Fruit fly (Drosophila melanogaster) whole organism, pupa: ENCODE results near the gene CG11151.

Experiments used
- CG15710 ChIP-seq: fragments of 200-800 bp; sonication (Bioruptor generic); optimal IDR thresholded peaks from 2 replicates; lab custom pipeline; 2018; ENCODE audit warnings: missing biosample characterization, mild to moderate bottlenecking, missing genetic modification characterization, moderate library complexity
- CG32121 ChIP-seq: fragments of 200-800 bp; sonication (Bioruptor generic); IDR thresholded peaks from 2 replicates; pipeline ENCODE4 v1.3.6; 2022; ENCODE audit warnings: missing biosample characterization, missing genetic modification characterization

- no peak for TF ChIP-seq CG15710 (tag; lab: Kevin White, UChicago)
- no peak for TF ChIP-seq CG32121 (GFP tag; lab: Robert Waterston, UW)
These were observed 1.6 kb upstream of the CG11151 start, which contains the start of gene CG11134 for dm6 chrX:13737939-13738338.
